Fruit fly (Drosophila melanogaster) whole organism, adult: Measurements from ENCODE around the gene Or85f.

ENCODE experiments used
- CG12768 ChIP-seq: fragments of 200-800 bp; sonication (Bioruptor generic); optimal IDR thresholded peaks from 2 replicates; lab custom pipeline; 2017; ENCODE audit warnings: missing biosample characterization, missing genetic modification characterization, mild to moderate bottlenecking, moderate library complexity, missing genetic modification reagents
- CG5204 ChIP-seq: fragments of 200-800 bp; sonication (Bioruptor generic); optimal IDR thresholded peaks from 2 replicates; lab custom pipeline; 2016; ENCODE audit warnings: missing biosample characterization, missing genetic modification characterization
- CG7045 ChIP-seq: fragments of 200-800 bp; sonication (Bioruptor generic); optimal IDR thresholded peaks from 2 replicates; lab custom pipeline; 2017; ENCODE audit warnings: missing biosample characterization, mild to moderate bottlenecking, missing genetic modification characterization
- CG7101 ChIP-seq: fragments of 200-800 bp; sonication (Bioruptor generic); optimal IDR thresholded peaks from 2 replicates; lab custom pipeline; 2018; ENCODE audit warnings: missing biosample characterization, mild to moderate bottlenecking, missing genetic modification characterization, moderate library complexity
- Hr96 ChIP-seq: fragments of 200-800 bp; sonication (Bioruptor generic); optimal IDR thresholded peaks from 2 replicates; lab custom pipeline; 2016; ENCODE audit warnings: missing biosample characterization, missing genetic modification characterization
- cic ChIP-seq: fragments of 200-800 bp; sonication (Bioruptor generic); optimal IDR thresholded peaks from 2 replicates; lab custom pipeline; 2017; ENCODE audit warnings: missing biosample characterization, mild to moderate bottlenecking, missing genetic modification characterization, moderate library complexity
- kay ChIP-seq: fragments of 200-800 bp; sonication (Bioruptor generic); peaks from one replicate; lab custom pipeline; 2016; ENCODE audit warnings: missing biosample characterization, missing genetic modification characterization, borderline replicate concordance
- ovo ChIP-seq: fragments of 200-800 bp; sonication (Bioruptor generic); optimal IDR thresholded peaks from 2 replicates; lab custom pipeline; 2016; ENCODE audit warnings: missing biosample characterization, missing genetic modification characterization

- TF ChIP-seq kay (GFP tag; lab: Kevin White, UChicago): no peak
- no peak for TF ChIP-seq CG5204 (GFP tag; lab: Kevin White, UChicago)
- peak; percentile 76 for TF ChIP-seq CG12768 (GFP tag; lab: Kevin White, UChicago)
- peak; percentile 62 for TF ChIP-seq cic
- TF ChIP-seq ovo (GFP tag; lab: Kevin White, UChicago): peak; percentile 73
- peak; percentile 49 for TF ChIP-seq CG7045 (GFP tag; lab: Kevin White, UChicago)
- peak; percentile 78 for TF ChIP-seq CG7101 (tag; lab: Kevin White, UChicago)
- no peak for TF ChIP-seq Hr96 (GFP tag; lab: Kevin White, UChicago)
These were observed 6.1 kb downstream of the Or85f start, which contains the start of the genes CG9356, BBIP1 and CG8135 for dm6 chr3R:9404104-9404512.
